Worm (Caenorhabditis elegans): ENCODE data around the gene clec-31.

ce11 chrV:16838435-16838834 lies 19.4 kb downstream of the clec-31 start:
- no peak for TF ChIP-seq nhr-237 (tag; optimal IDR thresholded peaks at IDR 0.05)
- no peak for TF ChIP-seq alr-1 (tag; optimal IDR thresholded peaks at IDR 0.05)
- TF ChIP-seq lin-39 (tag; optimal IDR thresholded peaks at IDR 0.05) = no peak
- no peak for TF ChIP-seq skn-1 (tag; optimal IDR thresholded peaks at IDR 0.05)
- TF ChIP-seq ztf-11 (tag; optimal IDR thresholded peaks at IDR 0.05) = no peak
- TF ChIP-seq elt-3 (tag; optimal IDR thresholded peaks at IDR 0.05) = no peak
- no peak for TF ChIP-seq lsy-2 (tag; optimal IDR thresholded peaks at IDR 0.05)
- TF ChIP-seq R02D3.7 (tag; optimal IDR thresholded peaks at IDR 0.05) = no peak
- TF ChIP-seq sem-4 (tag; optimal IDR thresholded peaks at IDR 0.05) = no peak
- TF ChIP-seq nhr-10 (tag; optimal IDR thresholded peaks at IDR 0.05) = no peak
- no peak for TF ChIP-seq nhr-23 (tag; optimal IDR thresholded peaks at IDR 0.05)

All from whole organism, L2 larva.